Worm (Caenorhabditis elegans) whole organism, L4 larva: ENCODE results near the gene ten-1.

Experiments
- D1046.2 ChIP-seq: fragments of 200-800 bp; sonication (Bioruptor generic); IDR thresholded peaks from 2 replicates; pipeline ENCODE4 v1.3.6; 2022; ENCODE audit warnings: missing genetic modification characterization, missing compliant biosample characterization
- F37D6.2 ChIP-seq: sonication (generic microtip); optimal IDR thresholded peaks from 2 replicates; lab custom pipeline; 2016; ENCODE audit warnings: mild to moderate bottlenecking, missing genetic modification characterization, missing compliant biosample characterization
- F49E8.2 ChIP-seq: sonication (generic microtip); optimal IDR thresholded peaks from 2 replicates; lab custom pipeline; 2016; ENCODE audit warnings: missing compliant biosample characterization, mild to moderate bottlenecking, missing genetic modification characterization, borderline replicate concordance
- R02D3.7 ChIP-seq: fragments of 150-350 bp; sonication (generic microtip); optimal IDR thresholded peaks from 3 replicates; lab custom pipeline; 2014; ENCODE audit warnings: missing biosample characterization, missing genetic modification characterization
- ZK337.2 ChIP-seq: fragments of 200-800 bp; sonication (Bioruptor generic); IDR thresholded peaks from 2 replicates; pipeline ENCODE4 v1.3.6; 2022; ENCODE audit warnings: missing genetic modification reagents, missing genetic modification characterization, missing compliant biosample characterization
- ZK546.5 ChIP-seq, 2 experiments: sonication (generic microtip); optimal IDR thresholded peaks; 2 replicates each; lab custom pipeline; 2017; ENCODE audit warnings: missing biosample characterization in 2 of 2, missing genetic modification characterization in 2 of 2
- ama-1 ChIP-seq: fragments of 150-350 bp; optimal IDR thresholded peaks from 2 replicates; lab custom pipeline; 2014; ENCODE audit warnings: inconsistent platforms, mixed read lengths
- ceh-20 ChIP-seq: fragments of 200-800 bp; sonication (Bioruptor generic); IDR thresholded peaks from 2 replicates; pipeline ENCODE4 v1.3.6; 2022; ENCODE audit warnings: missing genetic modification reagents, missing genetic modification characterization, missing compliant biosample characterization
- ceh-44 ChIP-seq: fragments of 200-800 bp; sonication (Bioruptor generic); IDR thresholded peaks from 2 replicates; pipeline ENCODE4 v1.3.6; 2022; ENCODE audit warnings: missing genetic modification reagents, missing genetic modification characterization, missing compliant biosample characterization
- ces-1 ChIP-seq: fragments of 150-350 bp; sonication (generic microtip); optimal IDR thresholded peaks from 4 replicates; lab custom pipeline; 2014; ENCODE audit warnings: missing biosample characterization, missing genetic modification reagents, missing genetic modification characterization
- ctbp-1 ChIP-seq: fragments of 200-800 bp; sonication (Bioruptor generic); IDR thresholded peaks from 2 replicates; pipeline ENCODE4 v1.3.6; 2022; ENCODE audit warnings: missing genetic modification reagents, missing genetic modification characterization, missing compliant biosample characterization
- daf-19 ChIP-seq: fragments of 200-800 bp; sonication (Bioruptor generic); conservative IDR thresholded peaks from 2 replicates; pipeline ENCODE4 v1.3.6; 2022; ENCODE audit warnings: missing genetic modification characterization, missing compliant biosample characterization
- daf-8 ChIP-seq: fragments of 200-800 bp; sonication (Bioruptor generic); IDR thresholded peaks from 2 replicates; pipeline ENCODE4 v1.3.6; 2022; ENCODE audit warnings: missing genetic modification characterization, missing compliant biosample characterization
- dmd-6 ChIP-seq: fragments of 200-800 bp; sonication (Bioruptor generic); IDR thresholded peaks from 2 replicates; pipeline ENCODE4 v1.3.6; 2022; ENCODE audit warnings: missing genetic modification reagents, missing genetic modification characterization, missing compliant biosample characterization
- dmd-8 ChIP-seq: fragments of 200-800 bp; sonication (Bioruptor generic); IDR thresholded peaks from 2 replicates; pipeline ENCODE4 v1.3.6; 2022; ENCODE audit warnings: missing genetic modification characterization, missing compliant biosample characterization
- dpl-1 ChIP-seq: fragments of 150-350 bp; optimal IDR thresholded peaks from 2 replicates; lab custom pipeline; 2014; ENCODE audit warnings: missing biosample characterization, missing genetic modification reagents, missing genetic modification characterization
- dve-1 ChIP-seq: sonication (generic microtip); optimal IDR thresholded peaks from 2 replicates; lab custom pipeline; 2017; ENCODE audit warnings: antibody characterized with exemption, mild to moderate bottlenecking, missing genetic modification characterization, missing compliant biosample characterization; ENCODE audit not compliant: insufficient read depth
- egl-27 ChIP-seq: sonication (generic microtip); optimal IDR thresholded peaks from 3 replicates; lab custom pipeline; 2017; ENCODE audit warnings: missing biosample characterization, missing genetic modification reagents, missing genetic modification characterization
- egl-43 ChIP-seq: fragments of 200-800 bp; sonication (Bioruptor generic); IDR thresholded peaks from 2 replicates; pipeline ENCODE4 v1.3.6; 2022; ENCODE audit warnings: missing genetic modification reagents, missing genetic modification characterization, missing compliant biosample characterization
- fkh-10 ChIP-seq: fragments of 150-350 bp; optimal IDR thresholded peaks from 2 replicates; lab custom pipeline; 2014; ENCODE audit warnings: missing biosample characterization, missing genetic modification reagents, missing genetic modification characterization
- fos-1 ChIP-seq: fragments of 150-350 bp; optimal IDR thresholded peaks from 2 replicates; lab custom pipeline; 2014; ENCODE audit warnings: missing biosample characterization, missing genetic modification characterization
- hlh-11 ChIP-seq: fragments of 200-800 bp; sonication (Bioruptor generic); optimal IDR thresholded peaks from 2 replicates; lab custom pipeline; 2018; ENCODE audit warnings: mild to moderate bottlenecking, missing genetic modification characterization, missing compliant biosample characterization
- hlh-30 ChIP-seq: sonication (generic microtip); optimal IDR thresholded peaks from 2 replicates; lab custom pipeline; 2017; ENCODE audit warnings: antibody characterized with exemption, mild to moderate bottlenecking, missing genetic modification characterization, missing compliant biosample characterization; ENCODE audit not compliant: insufficient read depth
- jun-1 ChIP-seq: fragments of 150-350 bp; optimal IDR thresholded peaks from 2 replicates; lab custom pipeline; 2014; ENCODE audit warnings: missing biosample characterization, missing genetic modification reagents, missing genetic modification characterization
- lin-13 ChIP-seq: fragments of 150-350 bp; optimal IDR thresholded peaks from 2 replicates; lab custom pipeline; 2014; ENCODE audit warnings: missing biosample characterization, missing genetic modification reagents, missing genetic modification characterization
- lin-29 ChIP-seq: fragments of 200-800 bp; sonication (Bioruptor generic); IDR thresholded peaks from 2 replicates; pipeline ENCODE4 v1.3.6; 2022; ENCODE audit warnings: missing genetic modification reagents, missing genetic modification characterization, missing compliant biosample characterization
- lsy-2 ChIP-seq, 2 experiments: fragments of 150-350 bp in 1 of 2; sonication (generic microtip) in 1 of 2; optimal IDR thresholded peaks; 2 replicates each; lab custom pipeline; 2014 to 2017; ENCODE audit warnings: missing biosample characterization in 2 of 2, missing genetic modification characterization in 2 of 2
- madf-9 ChIP-seq: fragments of 200-800 bp; sonication (Bioruptor generic); conservative IDR thresholded peaks from 2 replicates; pipeline ENCODE4 v1.3.6; 2022; ENCODE audit warnings: missing genetic modification reagents, missing genetic modification characterization, missing compliant biosample characterization
- mdl-1 ChIP-seq, 2 experiments: fragments of 150-350 bp in 1 of 2; sonication (generic microtip) in 1 of 2; optimal IDR thresholded peaks; 2 replicates each; lab custom pipeline; 2014 to 2017; ENCODE audit warnings: missing biosample characterization in 2 of 2, missing genetic modification characterization in 2 of 2
- mdt-29 ChIP-seq: fragments of 200-800 bp; sonication (Bioruptor generic); IDR thresholded peaks from 2 replicates; pipeline ENCODE4 v1.3.6; 2022; ENCODE audit warnings: missing genetic modification reagents, missing genetic modification characterization, missing compliant biosample characterization
- mep-1 ChIP-seq: fragments of 150-350 bp; sonication (generic microtip); optimal IDR thresholded peaks from 3 replicates; lab custom pipeline; 2014; ENCODE audit warnings: missing biosample characterization, missing genetic modification characterization
- mes-2 ChIP-seq: sonication (generic microtip); optimal IDR thresholded peaks from 2 replicates; lab custom pipeline; 2016; ENCODE audit warnings: missing genotype, mild to moderate bottlenecking, missing genetic modification characterization, missing compliant biosample characterization; ENCODE audit not compliant: poor library complexity, severe bottlenecking
- mxl-3 ChIP-seq: fragments of 200-800 bp; sonication (Bioruptor generic); optimal IDR thresholded peaks from 2 replicates; lab custom pipeline; 2018; ENCODE audit warnings: mild to moderate bottlenecking, missing genetic modification characterization, missing compliant biosample characterization
- nhr-28 ChIP-seq: fragments of 150-350 bp; optimal IDR thresholded peaks from 2 replicates; lab custom pipeline; 2014; ENCODE audit warnings: missing biosample characterization, missing genetic modification characterization
- nhr-41 ChIP-seq: fragments of 200-800 bp; sonication (Bioruptor generic); IDR thresholded peaks from 2 replicates; pipeline ENCODE4 v1.3.6; 2022; ENCODE audit warnings: missing genetic modification reagents, missing genetic modification characterization, missing compliant biosample characterization
- nhr-48 ChIP-seq: sonication (generic microtip); optimal IDR thresholded peaks from 2 replicates; lab custom pipeline; 2016; ENCODE audit warnings: mild to moderate bottlenecking, missing genetic modification characterization, missing compliant biosample characterization
- nhr-76 ChIP-seq: fragments of 150-350 bp; optimal IDR thresholded peaks from 2 replicates; lab custom pipeline; 2014; ENCODE audit warnings: missing biosample characterization, missing genetic modification characterization
- nhr-77 ChIP-seq: fragments of 150-350 bp; optimal IDR thresholded peaks from 2 replicates; lab custom pipeline; 2014; ENCODE audit warnings: missing biosample characterization, missing genetic modification characterization
- php-3 ChIP-seq: fragments of 200-800 bp; sonication (Bioruptor generic); IDR thresholded peaks from 2 replicates; pipeline ENCODE4 v1.3.6; 2022; ENCODE audit warnings: missing genetic modification reagents, missing genetic modification characterization, missing compliant biosample characterization
- pqm-1 ChIP-seq: sonication (generic microtip); optimal IDR thresholded peaks from 2 replicates; lab custom pipeline; 2017; ENCODE audit warnings: missing biosample characterization, missing genetic modification characterization
- rbr-2 ChIP-seq: sonication (generic microtip); optimal IDR thresholded peaks from 2 replicates; lab custom pipeline; 2016; ENCODE audit warnings: missing genotype, missing genetic modification characterization, missing compliant biosample characterization
- sdz-12 ChIP-seq: fragments of 200-800 bp; sonication (Bioruptor generic); optimal IDR thresholded peaks from 2 replicates; lab custom pipeline; 2018; ENCODE audit warnings: mild to moderate bottlenecking, missing genetic modification characterization, missing compliant biosample characterization
- snpc-4 ChIP-seq: fragments of 150-350 bp; optimal IDR thresholded peaks from 2 replicates; lab custom pipeline; 2014; ENCODE audit warnings: missing biosample characterization, missing genetic modification characterization
- tra-1 ChIP-seq: fragments of 200-800 bp; sonication (Bioruptor generic); IDR thresholded peaks from 2 replicates; pipeline ENCODE4 v1.3.6; 2022; ENCODE audit warnings: missing genetic modification reagents, missing genetic modification characterization, missing compliant biosample characterization
- unc-39 ChIP-seq: sonication (generic microtip); optimal IDR thresholded peaks from 2 replicates; lab custom pipeline; 2017; ENCODE audit warnings: missing biosample characterization, missing genetic modification characterization
- vab-7 ChIP-seq: fragments of 200-800 bp; sonication (Bioruptor generic); IDR thresholded peaks from 2 replicates; pipeline ENCODE4 v1.3.6; 2022; ENCODE audit warnings: missing genetic modification reagents, missing genetic modification characterization, missing compliant biosample characterization
- zag-1 ChIP-seq: fragments of 150-350 bp; optimal IDR thresholded peaks from 2 replicates; lab custom pipeline; 2014; ENCODE audit warnings: missing biosample characterization, missing genetic modification characterization
- ztf-11 ChIP-seq: fragments of 150-350 bp; optimal IDR thresholded peaks from 2 replicates; lab custom pipeline; 2014; ENCODE audit warnings: missing biosample characterization, missing genetic modification characterization

Gene ten-1

ce11 chrIII:6818037-6818436 lies 2.7 kb upstream of the ten-1 start (continued):
- TF ChIP-seq hlh-11, result peak; percentile 60
- no peak for TF ChIP-seq vab-7 (GFP tag; lab: Robert Waterston, UW)
- no peak for TF ChIP-seq zag-1 (tag; lab: Kevin White, UChicago)
- peak; percentile 21; the same call in 1 of the 2 replicates for TF ChIP-seq dmd-6 (GFP tag; lab: Robert Waterston, UW)
- TF ChIP-seq madf-9 (GFP tag; lab: Robert Waterston, UW), result no peak
- peak; percentile 32; the same call in 1 of the 2 replicates for TF ChIP-seq php-3 (GFP tag; lab: Robert Waterston, UW)
- no peak for TF ChIP-seq unc-39
- TF ChIP-seq ZK546.5 (tag; optimal IDR thresholded peaks at IDR 0.05; lab: Kevin White, UChicago), result no peak
- TF ChIP-seq nhr-41 (GFP tag; lab: Robert Waterston, UW), result no peak
- no peak for TF ChIP-seq sdz-12 (GFP tag; lab: Kevin White, UChicago)

ce11 chrIII:6819322-6819901 lies 1.3 kb upstream of the ten-1 start, which contains the start of gene F28F5.6:
Gene F28F5.6 (minus strand): TSS chrIII:6819372.
- TF ChIP-seq nhr-48 (tag; lab: Kevin White, UChicago) (peak; percentile 27), dpl-1 (GFP tag; lab: Kevin White, UChicago) (no peak), lsy-2 (tag; optimal IDR thresholded peaks at IDR 0.05; lab: Kevin White, UChicago) (no peak), mes-2 (tag; lab: Kevin White, UChicago) (peak; percentile 38), jun-1 (tag; lab: Kevin White, UChicago) (no peak), hlh-30 (tag; lab: Kevin White, UChicago) (peak; percentile 11), mdt-29 (GFP tag; lab: Robert Waterston, UW) (no peak), nhr-77 (peak; percentile 20), egl-43 (GFP tag; lab: Robert Waterston, UW) (no peak), lin-13 (GFP tag; lab: Kevin White, UChicago) (no peak), R02D3.7 (tag; lab: Kevin White, UChicago) (no peak), nhr-76 (tag; lab: Kevin White, UChicago) (no peak), ama-1 (no peak), dmd-6 (GFP tag; lab: Robert Waterston, UW) (peak; percentile 63), F49E8.2 (tag; lab: Kevin White, UChicago) (no peak), D1046.2 (GFP tag; lab: Robert Waterston, UW) (no peak), ces-1 (GFP tag; lab: Kevin White, UChicago) (no peak), dmd-8 (GFP tag; lab: Robert Waterston, UW) (no peak), vab-7 (GFP tag; lab: Robert Waterston, UW) (no peak), madf-9 (GFP tag; lab: Robert Waterston, UW) (no peak), ZK337.2 (GFP tag; lab: Robert Waterston, UW) (no peak), nhr-28 (peak; percentile 68), zag-1 (tag; lab: Kevin White, UChicago) (no peak), ceh-20 (GFP tag; lab: Robert Waterston, UW) (0 out of 2 replicates have a peak, but pooled peaks have one; percentile 45), rbr-2 (tag; lab: Kevin White, UChicago) (no peak), F37D6.2 (tag; lab: Kevin White, UChicago) (no peak), daf-8 (GFP tag; lab: Robert Waterston, UW) (no peak), pqm-1 (tag; lab: Kevin White, UChicago) (peak; percentile 89), snpc-4 (tag; lab: Kevin White, UChicago) (no peak), egl-27 (tag; lab: Kevin White, UChicago) (no peak), fkh-10 (GFP tag; lab: Kevin White, UChicago) (no peak), mdl-1 (tag; optimal IDR thresholded peaks at IDR 0.05; lab: Kevin White, UChicago) (peak in 1 of 2 experiments; percentile 50), ztf-11 (tag; lab: Kevin White, UChicago) (no peak), ceh-44 (GFP tag; lab: Robert Waterston, UW) (no peak), daf-19 (GFP tag; lab: Robert Waterston, UW) (no peak), php-3 (GFP tag; lab: Robert Waterston, UW) (peak; percentile 83), hlh-11 (peak; percentile 64), mxl-3 (GFP tag; lab: Kevin White, UChicago) (peak; percentile 8), dve-1 (tag; lab: Kevin White, UChicago) (peak; percentile 73), fos-1 (no peak), lin-29 (GFP tag; lab: Robert Waterston, UW) (no peak), mep-1 (tag; lab: Kevin White, UChicago) (no peak), ctbp-1 (GFP tag; lab: Robert Waterston, UW) (no peak), tra-1 (no peak)
